Worm (Caenorhabditis elegans): Measurements from ENCODE around the gene F55F3.4.

Gene F55F3.4

ce11 chrX:13782074-13782462 lies 3.3 kb upstream of the F55F3.4 start (continued):
- TF ChIP-seq dve-1 (tag; optimal IDR thresholded peaks at IDR 0.05; ENCODE audit: insufficient read depth) (peak; percentile 38), mxl-3 (GFP tag; optimal IDR thresholded peaks at IDR 0.05) (no peak), nhr-6 (tag; optimal IDR thresholded peaks at IDR 0.05) (no peak), mdt-29 (GFP tag; IDR thresholded peaks at IDR 0.05) (no peak), daf-19 (GFP tag; conservative IDR thresholded peaks at IDR 0.05) (no peak), ceh-32 (tag; optimal IDR thresholded peaks at IDR 0.05; ENCODE audit: poor library complexity) (no peak), egl-43 (GFP tag; IDR thresholded peaks at IDR 0.05) (no peak; the same call in 1 of the 2 replicates), ceh-28 (tag; optimal IDR thresholded peaks at IDR 0.05) (no peak), madf-5 (GFP tag; IDR thresholded peaks at IDR 0.05) (0 out of 4 replicates have a peak, but pooled peaks of 1 of the 2 experiments have one; percentile 60), ceh-82 (tag; optimal IDR thresholded peaks at IDR 0.05) (no peak), duxl-1 (tag; optimal IDR thresholded peaks at IDR 0.05; ENCODE audit: poor library complexity) (peak; percentile 53), daf-16 (GFP tag; optimal IDR thresholded peaks at IDR 0.05) (no peak), daf-16 (tag; optimal IDR thresholded peaks at IDR 0.05) (peak; percentile 62), saeg-2 (GFP tag; IDR thresholded peaks at IDR 0.05) (no peak), nhr-237 (tag; optimal IDR thresholded peaks at IDR 0.05) (no peak), tag-97 (GFP tag; IDR thresholded peaks at IDR 0.05) (no peak), jun-1 (tag; optimal IDR thresholded peaks at IDR 0.05) (no peak), ama-1 (optimal IDR thresholded peaks at IDR 0.05) (no peak), lir-3 (tag; optimal IDR thresholded peaks at IDR 0.05) (no peak), dmd-9 (GFP tag; IDR thresholded peaks at IDR 0.05) (no peak), rbr-2 (tag; optimal IDR thresholded peaks at IDR 0.05) (no peak), ZK546.5 (tag; optimal IDR thresholded peaks at IDR 0.05) (no peak), pqm-1 (tag; optimal IDR thresholded peaks at IDR 0.05) (no peak), nhr-111 (GFP tag; optimal IDR thresholded peaks at IDR 0.05) (no peak), Y75B8A.6 (GFP tag; IDR thresholded peaks at IDR 0.05) (no peak), nhr-11 (tag; optimal IDR thresholded peaks at IDR 0.05) (no peak), aly-2 (tag; optimal IDR thresholded peaks at IDR 0.05) (no peak), nhr-76 (tag; optimal IDR thresholded peaks at IDR 0.05) (no peak), skn-1 (tag; optimal IDR thresholded peaks at IDR 0.05) (no peak), dmd-6 (GFP tag; IDR thresholded peaks at IDR 0.05) (peak; percentile 54), dpl-1 (GFP tag; optimal IDR thresholded peaks at IDR 0.05) (no peak), spr-3 (GFP tag; optimal IDR thresholded peaks at IDR 0.05) (no peak), ztf-11 (tag; optimal IDR thresholded peaks at IDR 0.05) (no peak), nhr-10 (tag; optimal IDR thresholded peaks at IDR 0.05) (no peak), zfp-3 (GFP tag; conservative IDR thresholded peaks at IDR 0.05) (no peak), nhr-41 (GFP tag; IDR thresholded peaks at IDR 0.05) (0 out of 2 replicates have a peak, but pooled peaks have one; percentile 31), pha-4 (GFP tag; IDR thresholded peaks at IDR 0.05) (no peak), pha-4 (tag; optimal IDR thresholded peaks at IDR 0.05) (no peak), aha-1 (tag) (no peak), nhr-77 (tag; optimal IDR thresholded peaks at IDR 0.05) (peak; percentile 13), hif-1 (tag; optimal IDR thresholded peaks at IDR 0.05) (no peak), snpc-1.2 (GFP tag; IDR thresholded peaks at IDR 0.05) (peak; percentile 78; the same call in 1 of the 2 replicates), ceh-20 (GFP tag; IDR thresholded peaks at IDR 0.05) (no peak), zfp-2 (tag; optimal IDR thresholded peaks at IDR 0.05) (no peak), cey-2 (tag; optimal IDR thresholded peaks at IDR 0.05; ENCODE audit: borderline replicate concordance, insufficient read depth) (no peak), fkh-10 (GFP tag; optimal IDR thresholded peaks at IDR 0.05) (no peak), nhr-42 (GFP tag; IDR thresholded peaks at IDR 0.05) (no peak), F44E2.7 (GFP tag; IDR thresholded peaks at IDR 0.05) (no peak), ZK337.2 (GFP tag; IDR thresholded peaks at IDR 0.05) (no peak), dmd-8 (GFP tag; IDR thresholded peaks at IDR 0.05) (peak; percentile 77; the same call in 1 of the 2 replicates), ceh-44 (GFP tag; IDR thresholded peaks at IDR 0.05) (0 out of 2 replicates have a peak, but pooled peaks have one; percentile 48), Y5F2A.4 (GFP tag; optimal IDR thresholded peaks at IDR 0.05) (no peak), zip-11 (GFP tag; IDR thresholded peaks at IDR 0.05) (no peak)
